Worm (Caenorhabditis elegans) whole organism, L4/young adult: ENCODE data around the gene cope-1.

Experiments used
- W03F9.2 ChIP-seq: fragments of 150-350 bp; optimal IDR thresholded peaks from 2 replicates; lab custom pipeline; 2014; ENCODE audit warnings: missing biosample characterization, missing genetic modification characterization
- him-1 ChIP-seq: sonication (generic microtip); optimal IDR thresholded peaks from 2 replicates; lab custom pipeline; 2016; ENCODE audit warnings: missing genotype, missing genetic modification reagents, missing genetic modification characterization, missing compliant biosample characterization

- TF ChIP-seq W03F9.2 = no peak
- TF ChIP-seq him-1 (tag; lab: Kevin White, UChicago) = no peak
Measured at ce11 chrIII:13388621-13389020, 37.4 kb upstream of the cope-1 start.
